Fruit fly (Drosophila melanogaster) S2 (cell line): ENCODE measurements around the gene IscU.

Experiments
- CG8478 ChIP-seq: fragments of >200 bp; optimal IDR thresholded peaks from 2 replicates; lab custom pipeline; 2018
- CTCF ChIP-seq, 2 experiments: fragments of >200 bp; optimal IDR thresholded peaks; 2 replicates each; lab custom pipeline; 2018

The IscU gene

DNA sequence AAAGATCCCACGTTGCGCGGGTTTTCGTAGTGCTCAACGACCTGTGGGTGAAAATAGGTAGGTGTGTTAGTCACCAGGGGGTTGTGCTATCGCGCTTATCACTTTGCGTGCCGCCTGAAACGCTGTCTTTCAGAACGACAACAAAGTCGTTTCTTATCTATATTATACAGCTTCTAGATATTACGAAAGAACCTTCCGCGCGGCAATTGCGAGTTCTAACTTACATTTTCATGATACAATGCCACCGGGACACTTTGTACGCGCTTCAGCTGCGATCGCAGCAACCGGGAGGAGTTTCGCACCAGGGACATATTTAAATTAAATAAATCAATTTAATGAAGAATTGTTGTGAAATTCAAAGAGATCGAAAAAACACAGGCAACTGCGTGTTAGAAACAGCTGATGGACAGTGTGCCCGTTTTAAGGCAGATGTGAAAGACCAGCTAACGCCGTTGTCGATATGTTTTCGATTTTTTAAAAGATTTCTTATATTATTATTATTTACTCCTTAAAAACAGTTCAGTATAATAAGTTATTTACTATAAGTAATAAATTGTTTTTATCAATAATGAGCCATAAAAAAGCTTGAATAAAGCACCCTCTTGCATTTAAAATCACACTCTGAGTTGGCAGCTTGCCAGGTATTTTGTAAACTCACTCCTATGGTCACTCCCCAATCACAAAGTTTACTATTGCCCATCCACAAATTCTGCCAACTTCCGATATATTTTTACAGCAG lies at the start of gene IscU, which contains the start of gene CG8379:
Gene IscU, minus strand, starts transcription at position 417 of the 739 bp plus-strand sequence.
Gene CG8379, plus strand, starts transcription at position 651 of the 739 bp plus-strand sequence.
- TF ChIP-seq CG8478 (no peak), CTCF (optimal IDR thresholded peaks at IDR 0.05; lab: Kevin White, UChicago) (no peak)

DNA sequence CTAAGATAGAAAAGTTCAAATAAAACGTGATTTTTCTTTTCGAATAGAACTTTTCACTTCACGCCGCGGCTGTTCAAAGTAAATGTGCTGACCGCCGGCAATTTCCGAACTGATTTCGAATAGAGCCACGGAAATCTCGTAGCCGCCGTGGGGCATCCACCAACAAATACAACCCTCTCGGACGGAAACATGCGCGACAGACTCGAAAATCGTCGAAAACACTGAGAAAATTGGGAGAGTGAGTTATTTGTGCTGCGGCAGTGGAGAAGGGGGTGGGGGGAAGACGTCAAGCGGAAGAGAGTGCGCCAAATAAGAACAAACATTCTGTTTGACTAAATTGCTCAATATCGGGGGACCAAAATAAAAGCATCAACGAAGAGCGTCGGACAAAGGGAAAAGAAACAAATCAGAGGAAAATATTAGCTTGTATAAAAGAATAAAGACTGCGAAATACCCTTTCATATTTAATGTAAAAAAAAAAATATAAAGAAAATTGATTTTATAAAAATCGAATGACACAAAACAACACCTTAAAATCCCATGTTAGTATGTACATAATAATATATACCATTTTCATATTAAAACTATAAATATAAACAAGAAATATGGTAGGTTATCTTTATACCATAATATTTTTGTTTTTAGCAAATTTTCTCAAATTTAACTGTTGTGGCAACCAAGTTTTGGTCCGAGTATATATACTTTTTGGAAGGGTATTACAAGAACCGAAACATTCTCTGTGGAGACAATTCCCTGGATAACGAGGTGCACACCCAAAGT lies 43.5 kb upstream of the IscU start:
- TF ChIP-seq CTCF (optimal IDR thresholded peaks at IDR 0.05; lab: Kevin White, UChicago) (no peak), CG8478 (no peak)

DNA sequence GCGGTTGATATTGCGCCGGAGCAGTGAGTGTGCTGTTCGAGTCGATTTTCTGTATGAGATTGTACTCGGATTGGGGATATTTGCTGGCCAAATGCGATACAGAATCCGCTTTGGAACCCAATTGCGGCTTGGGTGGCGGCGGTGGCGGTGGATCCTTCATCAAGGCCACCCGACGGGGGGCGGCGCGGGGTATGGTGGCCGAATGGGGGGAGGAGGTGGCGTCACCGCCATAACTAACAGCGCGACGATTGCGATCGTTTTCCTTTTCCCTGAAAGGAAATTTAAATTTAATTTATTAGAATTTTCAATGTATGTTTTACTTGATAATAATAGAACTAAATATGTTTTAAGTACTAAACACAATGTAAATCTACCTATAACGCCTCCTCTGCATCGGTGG lies 41.1 kb upstream of the IscU start:
- no peak for TF ChIP-seq CTCF (optimal IDR thresholded peaks at IDR 0.05; lab: Kevin White, UChicago)
- no peak for TF ChIP-seq CG8478

DNA sequence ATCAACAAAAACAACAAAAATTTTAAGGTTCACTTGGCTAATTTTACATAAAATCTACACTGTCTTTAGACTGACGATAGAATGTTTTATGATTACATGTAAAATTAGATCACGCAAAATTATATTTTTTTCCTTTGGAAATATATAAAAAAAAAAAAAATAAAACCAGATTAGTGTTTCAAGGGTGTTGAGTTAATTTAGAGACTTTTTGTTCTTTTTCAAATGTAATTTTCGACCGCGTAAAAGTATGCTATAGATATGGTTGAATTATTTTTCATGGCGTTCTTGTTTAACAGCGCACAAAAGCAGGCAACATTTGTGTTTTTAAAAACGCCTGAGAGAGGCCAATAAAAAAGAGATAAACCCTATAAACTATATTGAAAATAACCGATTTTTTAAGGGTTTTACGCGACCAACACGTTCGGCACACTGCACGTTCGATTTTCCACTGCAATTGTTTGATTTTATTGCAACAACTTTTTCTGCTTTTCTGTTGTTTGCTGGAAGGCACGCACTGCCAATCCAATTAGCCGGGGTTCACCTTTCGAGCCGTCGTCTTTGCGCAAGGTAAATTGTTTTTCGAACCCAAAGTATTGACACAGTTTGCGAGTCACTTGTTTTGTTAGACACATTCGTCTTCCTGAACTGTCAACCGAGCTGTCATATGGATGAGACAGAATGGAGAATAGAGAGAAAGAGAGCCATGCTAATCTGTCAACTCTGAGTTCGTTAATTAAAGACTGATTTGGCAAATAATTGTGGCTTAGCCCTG lies 39.3 kb upstream of the IscU start:
- TF ChIP-seq CTCF (optimal IDR thresholded peaks at IDR 0.05; lab: Kevin White, UChicago) (peak in 1 of 2 experiments; percentile 41), CG8478 (no peak)

DNA sequence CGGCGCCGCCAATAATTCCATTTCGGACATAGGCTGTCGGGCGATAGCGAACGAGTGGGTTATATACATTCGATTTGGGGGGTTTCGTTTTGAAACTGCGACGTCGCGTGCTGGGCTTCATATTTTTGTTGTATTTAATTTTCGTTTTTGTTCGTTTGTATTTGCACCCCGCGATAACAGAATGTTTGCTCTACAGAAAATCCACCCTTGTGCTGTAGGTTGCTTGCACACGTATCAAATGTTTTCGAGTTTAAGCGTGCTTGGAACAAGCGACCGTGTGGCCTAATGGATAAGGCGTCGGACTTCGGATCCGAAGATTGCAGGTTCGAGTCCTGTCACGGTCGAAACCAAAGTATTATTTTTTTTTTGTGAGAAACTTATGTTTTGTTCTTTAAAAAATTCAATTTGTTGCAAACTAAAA lies 38.7 kb upstream of the IscU start:
- TF ChIP-seq CG8478 (no peak), CTCF (optimal IDR thresholded peaks at IDR 0.05; lab: Kevin White, UChicago) (no peak)

DNA sequence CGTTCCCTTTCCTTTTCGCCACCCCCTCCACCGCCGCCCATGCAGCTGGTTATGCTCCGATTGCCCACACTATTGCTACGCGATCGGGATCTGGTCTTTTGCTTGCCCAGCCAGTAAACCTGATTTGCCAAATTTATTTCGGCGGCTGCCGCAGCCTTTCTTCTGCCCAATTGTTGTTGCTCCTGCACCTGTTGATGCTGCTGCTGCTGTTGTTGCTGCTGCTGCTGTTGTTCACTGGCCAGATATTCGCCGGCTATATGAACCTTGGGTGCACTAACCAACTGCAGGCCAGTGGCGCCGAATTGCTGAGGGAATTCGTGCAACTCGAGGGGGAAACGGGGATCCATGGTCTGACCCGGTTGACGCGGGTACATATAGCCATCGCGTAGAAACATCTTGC lies 38.2 kb upstream of the IscU start:
- no peak for TF ChIP-seq CTCF (optimal IDR thresholded peaks at IDR 0.05; lab: Kevin White, UChicago)
- TF ChIP-seq CG8478 = no peak

DNA sequence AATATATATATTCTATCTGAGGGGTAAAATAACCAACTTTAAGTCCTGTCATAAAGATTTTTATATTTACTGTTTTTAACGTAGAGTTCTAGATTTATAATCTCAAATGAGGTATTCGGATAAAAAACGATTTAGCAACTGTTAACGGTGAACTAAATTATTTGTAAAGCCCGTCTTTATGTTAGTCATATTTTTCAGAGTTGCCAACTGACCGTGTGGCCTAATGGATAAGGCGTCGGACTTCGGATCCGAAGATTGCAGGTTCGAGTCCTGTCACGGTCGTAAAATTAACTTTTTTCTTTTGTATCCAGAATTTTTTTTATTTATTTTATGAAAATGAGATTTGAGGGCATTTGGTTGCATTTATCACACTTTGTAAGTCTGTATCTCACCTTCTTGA lies 37.7 kb upstream of the IscU start:
- TF ChIP-seq CG8478 (no peak), CTCF (optimal IDR thresholded peaks at IDR 0.05; lab: Kevin White, UChicago) (no peak)

DNA sequence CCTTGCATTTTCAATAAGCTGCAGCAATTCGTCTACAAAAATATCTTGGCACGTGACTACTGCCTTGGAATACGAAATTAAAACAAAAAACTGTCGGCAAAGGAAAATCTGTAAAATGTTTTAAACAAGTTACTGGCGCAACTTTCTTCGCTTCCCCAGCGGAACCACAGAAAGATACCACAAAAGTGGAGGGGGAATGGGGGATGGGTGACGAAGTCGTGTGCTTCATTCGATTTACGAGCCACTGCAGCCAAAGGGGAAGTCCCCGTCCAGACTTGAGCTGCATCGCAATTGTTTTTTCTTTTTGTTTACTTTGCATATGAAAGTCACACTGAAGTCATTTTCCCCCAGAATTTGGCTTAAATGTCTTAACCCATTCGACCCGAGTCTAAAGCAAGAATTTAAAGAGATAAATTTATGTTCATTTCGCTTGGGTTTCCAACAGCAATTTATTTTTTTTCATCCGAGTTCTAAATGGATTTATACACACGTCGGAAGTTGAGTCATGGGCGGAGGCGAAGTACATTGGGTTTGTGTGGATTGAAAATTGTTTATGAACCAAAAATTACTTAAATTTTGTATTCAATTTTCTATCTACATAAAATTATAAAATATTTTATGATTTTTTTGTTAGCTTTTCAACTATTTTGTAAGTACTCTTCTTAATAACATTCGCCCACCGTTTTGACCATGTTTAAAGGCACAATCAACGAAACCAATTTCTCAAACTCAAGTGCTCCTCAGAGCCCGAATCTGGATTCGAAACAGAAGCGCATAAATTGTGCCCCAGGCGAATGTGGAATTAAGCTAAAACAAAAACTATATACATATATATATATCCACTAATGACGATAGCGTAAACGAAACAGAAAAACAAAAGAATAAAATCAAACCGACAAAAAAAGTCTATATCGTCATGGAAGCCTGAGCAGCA lies 36.4 kb upstream of the IscU start:
- TF ChIP-seq CG8478 = no peak
- no peak for TF ChIP-seq CTCF (optimal IDR thresholded peaks at IDR 0.05; lab: Kevin White, UChicago)

DNA sequence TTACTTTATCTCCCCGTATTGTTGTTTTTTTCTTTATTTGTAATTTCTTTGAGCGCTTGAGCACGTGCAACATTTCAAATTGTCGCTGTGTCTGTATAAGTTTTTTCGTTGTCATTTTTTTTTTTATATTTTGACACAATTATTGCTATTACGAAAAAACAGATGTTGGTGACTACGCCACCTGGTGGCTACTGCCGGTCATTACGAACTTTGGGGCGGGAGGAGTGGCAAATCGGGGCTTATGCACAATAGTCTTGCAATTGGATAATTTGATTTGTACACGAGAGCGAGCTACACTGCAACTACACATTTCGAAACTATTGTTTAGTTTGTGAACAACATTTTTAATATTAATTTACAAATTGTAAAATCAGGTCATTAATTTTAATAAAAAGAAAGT lies 35.3 kb upstream of the IscU start:
- TF ChIP-seq CTCF (optimal IDR thresholded peaks at IDR 0.05; lab: Kevin White, UChicago) = peak; percentile 44 to 62
- TF ChIP-seq CG8478 = no peak

DNA sequence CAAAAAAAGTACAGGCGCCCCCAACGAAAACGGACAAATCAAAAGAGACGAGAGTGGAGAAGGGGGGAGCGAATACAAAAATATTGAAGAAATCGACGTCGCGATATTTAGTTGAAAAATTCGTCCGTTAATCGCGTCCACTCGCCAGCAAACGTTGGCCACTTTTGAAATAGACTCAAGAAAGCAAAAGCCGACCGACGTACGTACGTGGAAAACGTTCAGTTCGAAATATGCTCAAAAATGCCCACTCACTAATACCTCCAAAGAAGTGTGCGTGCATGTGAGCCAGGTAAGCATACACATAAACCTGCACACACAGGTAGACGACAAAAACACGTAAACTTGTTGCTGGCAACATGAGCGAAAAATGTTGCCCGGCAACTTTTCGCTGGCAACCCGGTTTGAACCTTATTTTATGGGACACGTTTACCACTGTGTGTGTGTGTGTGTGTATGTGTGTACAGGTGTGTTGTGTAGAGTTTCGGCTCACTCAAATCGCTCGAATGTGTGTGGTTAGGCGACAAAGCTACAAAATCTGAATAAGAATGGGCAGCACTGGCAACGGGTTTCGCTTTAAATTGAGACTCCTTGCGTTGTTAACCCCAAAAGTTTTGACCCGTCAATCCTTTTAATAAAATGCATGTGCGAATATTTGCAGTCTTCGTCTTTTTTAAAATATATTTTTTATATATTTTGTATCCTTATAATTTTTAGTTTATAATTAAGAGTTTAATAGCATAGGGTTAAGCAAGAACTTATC lies 33.7 kb upstream of the IscU start:
- TF ChIP-seq CTCF (optimal IDR thresholded peaks at IDR 0.05; lab: Kevin White, UChicago) = no peak
- TF ChIP-seq CG8478 = no peak

DNA sequence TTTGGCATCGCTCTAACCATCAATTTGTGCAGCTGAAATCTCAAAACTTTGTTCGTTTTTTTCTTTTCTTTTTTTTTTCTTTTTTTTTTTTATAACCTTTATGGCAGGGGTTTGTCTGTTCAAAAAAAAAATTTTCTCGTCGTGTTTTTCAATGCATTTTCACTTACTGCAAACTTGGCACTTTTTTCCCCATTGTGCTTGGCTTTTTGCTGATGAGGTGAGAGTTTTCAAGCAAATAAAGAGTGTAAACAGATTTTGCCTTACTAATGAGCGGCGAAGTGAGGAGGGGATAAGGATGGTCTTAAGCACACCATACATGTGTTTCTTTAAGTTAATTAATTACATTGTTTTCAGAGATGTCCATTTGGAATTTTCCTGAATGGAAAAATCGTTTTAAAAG lies 32.3 kb upstream of the IscU start:
- TF ChIP-seq CTCF (optimal IDR thresholded peaks at IDR 0.05; lab: Kevin White, UChicago) (no peak), CG8478 (no peak)

DNA sequence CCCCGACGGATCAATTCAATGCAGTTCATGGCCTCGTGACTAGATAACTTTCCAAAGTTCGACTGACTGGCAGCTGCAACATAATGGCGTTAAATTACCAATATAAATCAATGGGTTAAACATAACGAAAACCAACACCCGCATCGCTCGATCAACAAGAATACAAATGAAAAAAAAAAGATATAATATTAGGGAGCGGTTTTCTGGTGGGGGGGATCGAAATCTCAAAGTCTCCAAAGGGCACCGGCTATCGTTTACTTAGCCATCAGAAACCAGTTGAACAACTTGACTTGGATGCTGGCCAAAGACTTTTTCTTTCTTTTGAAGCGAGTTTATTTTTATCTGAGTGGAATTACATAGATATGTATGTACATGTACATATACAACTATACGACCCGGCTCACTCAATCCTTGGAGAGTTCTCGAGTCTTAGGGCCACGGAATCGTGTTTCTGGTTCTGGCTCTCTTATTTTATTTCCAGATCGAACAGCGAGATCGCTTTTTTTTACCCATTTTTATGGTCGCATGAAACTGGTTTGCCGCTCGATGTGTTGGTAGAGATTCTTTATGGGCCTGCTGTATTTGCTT lies 30.7 kb upstream of the IscU start:
- TF ChIP-seq CTCF (optimal IDR thresholded peaks at IDR 0.05; lab: Kevin White, UChicago) = no peak
- no peak for TF ChIP-seq CG8478

DNA sequence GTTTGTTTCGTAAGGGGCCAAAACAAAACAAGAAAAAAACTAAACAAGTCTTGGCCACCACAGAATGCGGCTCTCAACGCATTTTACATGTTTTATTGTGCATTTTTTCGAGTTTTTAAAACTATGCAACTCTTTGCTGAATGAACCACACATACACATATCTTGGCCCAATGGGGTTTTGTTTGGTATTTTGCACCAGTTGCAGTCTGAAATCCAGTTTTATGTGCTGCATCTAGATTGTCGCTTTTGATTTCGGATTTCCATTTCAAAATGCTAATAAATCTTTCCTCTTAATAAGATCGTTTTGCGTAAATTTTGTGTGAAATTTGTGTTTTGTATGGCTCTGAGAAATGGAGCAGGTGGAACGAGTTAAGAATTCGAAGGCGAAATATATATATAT lies 29.7 kb upstream of the IscU start:
- TF ChIP-seq CTCF (optimal IDR thresholded peaks at IDR 0.05; lab: Kevin White, UChicago) (no peak), CG8478 (no peak)
